Fruit fly (Drosophila melanogaster) whole organism, embryonic: ENCODE results near the gene CG4615.

Experiments
- Abd-B ChIP-seq: fragments of 200-800 bp; sonication (Bioruptor generic); optimal IDR thresholded peaks from 2 replicates; lab custom pipeline; 2018; ENCODE audit warnings: missing biosample characterization, mild to moderate bottlenecking, missing genetic modification characterization, moderate library complexity
- Ada2b ChIP-seq: fragments of 200-800 bp; sonication (Bioruptor generic); IDR thresholded peaks from 2 replicates; pipeline ENCODE4 v1.3.6; 2022; ENCODE audit warnings: missing biosample characterization, missing genetic modification characterization
- CG10366 ChIP-seq: fragments of 200-800 bp; sonication (Bioruptor generic); IDR thresholded peaks from 2 replicates; pipeline ENCODE4 v1.3.6; 2022; ENCODE audit warnings: missing biosample characterization, missing genetic modification characterization
- CG10462 ChIP-seq: fragments of 200-800 bp; sonication (Bioruptor generic); optimal IDR thresholded peaks from 2 replicates; lab custom pipeline; 2016; ENCODE audit warnings: missing biosample characterization, missing genetic modification characterization
- CG10654 ChIP-seq: fragments of 200-800 bp; sonication (Bioruptor generic); optimal IDR thresholded peaks from 2 replicates; lab custom pipeline; 2016; ENCODE audit warnings: missing biosample characterization, missing genetic modification characterization
- CG11093 ChIP-seq: fragments of 200-800 bp; sonication (Bioruptor generic); IDR thresholded peaks from 3 replicates; pipeline ENCODE4 v1.3.6; 2022; ENCODE audit warnings: missing biosample characterization, missing genetic modification characterization
- CG11247 ChIP-seq: fragments of 200-800 bp; sonication (Bioruptor generic); IDR thresholded peaks from 2 replicates; pipeline ENCODE4 v1.3.6; 2022; ENCODE audit warnings: missing biosample characterization, missing genetic modification characterization
- CG11696 ChIP-seq: fragments of 200-800 bp; sonication (Bioruptor generic); IDR thresholded peaks from 2 replicates; pipeline ENCODE4 v1.3.6; 2022; ENCODE audit warnings: missing biosample characterization, missing genetic modification characterization
- CG14667 ChIP-seq: fragments of 200-800 bp; sonication (Bioruptor generic); IDR thresholded peaks from 2 replicates; pipeline ENCODE4 v1.3.6; 2022; ENCODE audit warnings: missing biosample characterization, missing genetic modification characterization
- CG16779 ChIP-seq: fragments of 200-800 bp; sonication (Bioruptor generic); IDR thresholded peaks from 2 replicates; pipeline ENCODE4 v1.3.6; 2022; ENCODE audit warnings: missing biosample characterization, missing genetic modification characterization
- CG17912 ChIP-seq: fragments of 200-800 bp; sonication (Bioruptor generic); optimal IDR thresholded peaks from 2 replicates; lab custom pipeline; 2018; ENCODE audit warnings: missing biosample characterization, mild to moderate bottlenecking, missing genetic modification characterization
- CG1792 ChIP-seq: fragments of 200-800 bp; sonication (Bioruptor generic); optimal IDR thresholded peaks from 2 replicates; lab custom pipeline; 2016; ENCODE audit warnings: missing biosample characterization, missing genetic modification characterization
- CG31224 ChIP-seq: fragments of 200-800 bp; sonication (Bioruptor generic); IDR thresholded peaks from 2 replicates; pipeline ENCODE4 v1.3.6; 2022; ENCODE audit warnings: missing biosample characterization, missing genetic modification characterization
- CG3163 ChIP-seq: fragments of 200-800 bp; sonication (Bioruptor generic); optimal IDR thresholded peaks from 3 replicates; lab custom pipeline; 2016; ENCODE audit warnings: missing biosample characterization, missing genetic modification characterization
- CG32532 ChIP-seq: fragments of 200-800 bp; sonication (Bioruptor generic); IDR thresholded peaks from 2 replicates; pipeline ENCODE4 v1.3.6; 2022; ENCODE audit warnings: missing biosample characterization, missing genetic modification characterization
- CG33557 ChIP-seq: fragments of 200-800 bp; sonication (Bioruptor generic); optimal IDR thresholded peaks from 2 replicates; lab custom pipeline; 2019; ENCODE audit warnings: missing biosample characterization, mild to moderate bottlenecking, missing genetic modification characterization, moderate library complexity
- CG42726 ChIP-seq: fragments of 200-800 bp; sonication (Bioruptor generic); IDR thresholded peaks from 2 replicates; pipeline ENCODE4 v1.3.6; 2022; ENCODE audit warnings: missing biosample characterization, missing genetic modification characterization; ENCODE audit not compliant: partially characterized antibody
- CG4404 ChIP-seq: fragments of 200-800 bp; sonication (Bioruptor generic); IDR thresholded peaks from 2 replicates; pipeline ENCODE4 v1.3.6; 2022; ENCODE audit warnings: missing biosample characterization, missing genetic modification characterization
- CG5245 ChIP-seq: fragments of 200-800 bp; sonication (Bioruptor generic); optimal IDR thresholded peaks from 3 replicates; lab custom pipeline; 2016; ENCODE audit warnings: missing biosample characterization, missing genetic modification characterization
- CG6254 ChIP-seq: fragments of 200-800 bp; sonication (Bioruptor generic); optimal IDR thresholded peaks from 3 replicates; lab custom pipeline; 2017; ENCODE audit warnings: mild to moderate bottlenecking, missing biosample characterization, missing genetic modification reagents, missing genetic modification characterization
- D19A ChIP-seq: fragments of 200-800 bp; optimal IDR thresholded peaks from 3 replicates; lab custom pipeline; 2019; ENCODE audit warnings: missing biosample characterization, mild to moderate bottlenecking, missing genetic modification characterization, moderate library complexity
- Dad ChIP-seq: fragments of 200-800 bp; sonication (Bioruptor generic); optimal IDR thresholded peaks from 3 replicates; lab custom pipeline; 2016; ENCODE audit warnings: missing biosample characterization, missing genetic modification characterization
- Dbx ChIP-seq: fragments of 200-800 bp; sonication (Bioruptor generic); IDR thresholded peaks from 3 replicates; pipeline ENCODE4 v1.3.6; 2022; ENCODE audit warnings: missing biosample characterization, missing genetic modification characterization
- Dll ChIP-seq: fragments of 200-800 bp; sonication (Bioruptor generic); IDR thresholded peaks from 4 replicates; pipeline ENCODE4 v1.3.6; 2022; ENCODE audit warnings: missing biosample characterization, missing genetic modification characterization; ENCODE audit not compliant: partially characterized antibody
- Elba2 ChIP-seq: fragments of 200-800 bp; sonication (Bioruptor generic); optimal IDR thresholded peaks from 3 replicates; lab custom pipeline; 2016; ENCODE audit warnings: missing biosample characterization, missing genetic modification characterization
- GATAe ChIP-seq: fragments of 200-800 bp; sonication (Bioruptor generic); conservative IDR thresholded peaks from 2 replicates; pipeline ENCODE4 v1.3.6; 2022; ENCODE audit warnings: missing biosample characterization, missing genetic modification characterization
- HLH3B ChIP-seq: fragments of 200-800 bp; sonication (Bioruptor generic); IDR thresholded peaks from 2 replicates; pipeline ENCODE4 v1.3.6; 2022; ENCODE audit warnings: missing biosample characterization, missing genetic modification characterization
- Hr39 ChIP-seq: fragments of >200 bp; optimal IDR thresholded peaks from 2 replicates; lab custom pipeline; 2017
- Mad ChIP-seq: fragments of 200-800 bp; sonication (Bioruptor generic); optimal IDR thresholded peaks from 2 replicates; lab custom pipeline; 2016; ENCODE audit warnings: missing biosample characterization, missing genetic modification characterization
- Oaz ChIP-seq: fragments of 200-800 bp; sonication (Bioruptor generic); IDR thresholded peaks from 2 replicates; pipeline ENCODE4 v1.3.6; 2022; ENCODE audit warnings: missing biosample characterization, missing genetic modification characterization
- PHDP ChIP-seq: fragments of 200-800 bp; sonication (Bioruptor generic); optimal IDR thresholded peaks from 3 replicates; lab custom pipeline; 2018; ENCODE audit warnings: missing biosample characterization, mild to moderate bottlenecking, missing genetic modification characterization, moderate library complexity
- Sry-β ChIP-seq: fragments of 200-800 bp; sonication (Bioruptor generic); optimal IDR thresholded peaks from 2 replicates; lab custom pipeline; 2018; ENCODE audit warnings: missing biosample characterization, mild to moderate bottlenecking, missing genetic modification characterization, moderate library complexity
- Ssrp ChIP-seq: fragments of 200-800 bp; sonication (Bioruptor generic); optimal IDR thresholded peaks from 2 replicates; lab custom pipeline; 2018; ENCODE audit warnings: missing biosample characterization, mild to moderate bottlenecking, missing genetic modification characterization, moderate library complexity
- amos ChIP-seq: fragments of 200-800 bp; sonication (Bioruptor generic); IDR thresholded peaks from 2 replicates; pipeline ENCODE4 v1.3.6; 2022; ENCODE audit warnings: missing biosample characterization, missing genetic modification characterization; ENCODE audit not compliant: partially characterized antibody
- az2 ChIP-seq: fragments of 200-800 bp; sonication (Bioruptor generic); optimal IDR thresholded peaks from 3 replicates; lab custom pipeline; 2016; ENCODE audit warnings: missing biosample characterization, missing genetic modification characterization
- bab2 ChIP-seq: fragments of 200-800 bp; sonication (Bioruptor generic); optimal IDR thresholded peaks from 2 replicates; lab custom pipeline; 2016; ENCODE audit warnings: missing biosample characterization, missing genetic modification characterization
- gce ChIP-seq: fragments of 200-800 bp; sonication (Bioruptor generic); IDR thresholded peaks from 3 replicates; pipeline ENCODE4 v1.3.6; 2022; ENCODE audit warnings: missing biosample characterization, missing genetic modification characterization
- h ChIP-seq: fragments of >200 bp; optimal IDR thresholded peaks from 2 replicates; lab custom pipeline; 2017
- jigr1 ChIP-seq: fragments of 200-800 bp; sonication (Bioruptor generic); IDR thresholded peaks from 3 replicates; pipeline ENCODE4 v1.3.6; 2022; ENCODE audit warnings: missing biosample characterization, missing genetic modification characterization
- jing ChIP-seq: fragments of 200-800 bp; sonication (Bioruptor generic); optimal IDR thresholded peaks from 2 replicates; lab custom pipeline; 2018; ENCODE audit warnings: missing biosample characterization, mild to moderate bottlenecking, missing genetic modification characterization
- jumu ChIP-seq: fragments of 200-800 bp; sonication (Bioruptor generic); optimal IDR thresholded peaks from 3 replicates; lab custom pipeline; 2016; ENCODE audit warnings: missing biosample characterization, missing genetic modification characterization
- lbe ChIP-seq: fragments of 200-800 bp; sonication (Bioruptor generic); optimal IDR thresholded peaks from 2 replicates; lab custom pipeline; 2016; ENCODE audit warnings: missing biosample characterization, mild to moderate bottlenecking, missing genetic modification characterization
- lmd ChIP-seq: fragments of 200-800 bp; sonication (Bioruptor generic); IDR thresholded peaks from 2 replicates; pipeline ENCODE4 v1.3.6; 2022; ENCODE audit warnings: missing biosample characterization, missing genetic modification characterization
- nau ChIP-seq: fragments of 200-800 bp; sonication (Bioruptor generic); optimal IDR thresholded peaks from 3 replicates; lab custom pipeline; 2017; ENCODE audit warnings: missing biosample characterization, mild to moderate bottlenecking, missing genetic modification characterization, missing genetic modification reagents
- nmo ChIP-seq: fragments of 200-800 bp; sonication (Bioruptor generic); optimal IDR thresholded peaks from 2 replicates; lab custom pipeline; 2018; ENCODE audit warnings: missing biosample characterization, mild to moderate bottlenecking, missing genetic modification characterization, moderate library complexity
- otp ChIP-seq: fragments of 200-800 bp; sonication (Bioruptor generic); IDR thresholded peaks from 3 replicates; pipeline ENCODE4, ENCODE4 v1.3.6; 2022; ENCODE audit warnings: missing biosample characterization, missing genetic modification characterization
- sd ChIP-seq: fragments of 200-800 bp; sonication (Bioruptor generic); optimal IDR thresholded peaks from 3 replicates; lab custom pipeline; 2018; ENCODE audit warnings: missing biosample characterization, mild to moderate bottlenecking, missing genetic modification characterization, moderate library complexity
- ssp ChIP-seq: fragments of 200-800 bp; sonication (Bioruptor generic); IDR thresholded peaks from 2 replicates; pipeline ENCODE4 v1.3.6; 2022; ENCODE audit warnings: missing biosample characterization, missing genetic modification characterization
- toy ChIP-seq: fragments of 200-800 bp; sonication (Bioruptor generic); IDR thresholded peaks from 2 replicates; pipeline ENCODE4 v1.3.6; 2022; ENCODE audit warnings: missing biosample characterization, missing genetic modification characterization
- trem ChIP-seq: fragments of 200-800 bp; optimal IDR thresholded peaks from 3 replicates; lab custom pipeline; 2019; ENCODE audit warnings: missing biosample characterization, mild to moderate bottlenecking, missing genetic modification characterization, moderate library complexity
- ttk ChIP-seq: fragments of 200-800 bp; sonication (Bioruptor generic); IDR thresholded peaks from 2 replicates; pipeline ENCODE4 v2.1.2; 2022; ENCODE audit warnings: missing biosample characterization, missing genetic modification characterization
- zf30C ChIP-seq: fragments of 200-800 bp; sonication (Bioruptor generic); optimal IDR thresholded peaks from 3 replicates; lab custom pipeline; 2018; ENCODE audit warnings: missing biosample characterization, mild to moderate bottlenecking, missing genetic modification characterization
- zfh2 ChIP-seq: fragments of 200-800 bp; sonication (Bioruptor generic); optimal IDR thresholded peaks from 2 replicates; lab custom pipeline; 2016; ENCODE audit warnings: missing biosample characterization, missing genetic modification characterization

CG4615 gene

DNA sequence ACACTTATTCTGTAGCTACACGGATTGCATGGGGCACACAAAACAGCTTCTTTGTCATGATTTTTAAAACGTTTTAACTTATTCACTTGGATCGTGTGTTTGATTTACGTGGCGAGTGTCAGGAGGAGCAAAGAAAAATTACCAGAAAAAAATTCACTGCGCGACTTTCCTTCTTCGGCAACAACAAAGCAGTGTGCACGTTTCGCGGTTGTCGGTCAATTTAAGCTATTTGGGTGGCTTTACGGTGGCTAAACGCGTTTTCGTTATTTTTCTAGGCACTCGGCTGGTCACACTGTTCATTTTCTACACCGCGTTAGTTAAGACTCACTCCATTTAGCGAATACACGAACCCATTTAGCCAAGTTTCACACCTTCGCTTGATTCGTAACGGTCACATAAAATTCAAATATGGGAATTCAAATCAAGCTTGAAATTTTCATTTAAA, 4.2 kb downstream of the CG4615 start, which contains the start of gene Sxl (continued):
- TF ChIP-seq Oaz (GFP tag; lab: Robert Waterston, UW) (no peak), h (lab: Kevin White, UChicago) (no peak), jigr1 (GFP tag; lab: Robert Waterston, UW) (no peak), HLH3B (GFP tag; lab: Robert Waterston, UW) (no peak), zfh2 (no peak), D19A (no peak), Mad (GFP tag; lab: Kevin White, UChicago) (peak; percentile 8), CG11093 (GFP tag; lab: Robert Waterston, UW) (no peak), CG42726 (peak; percentile 73), nau (GFP tag; lab: Kevin White, UChicago) (no peak), lbe (no peak), CG33557 (GFP tag; lab: Kevin White, UChicago) (no peak), CG16779 (GFP tag; lab: Robert Waterston, UW) (no peak), ssp (GFP tag; lab: Robert Waterston, UW) (no peak), CG1792 (GFP tag; lab: Kevin White, UChicago) (no peak), lmd (no peak), CG10366 (no peak), jumu (GFP tag; lab: Kevin White, UChicago) (peak; percentile 20), Elba2 (GFP tag; lab: Kevin White, UChicago) (no peak), GATAe (no peak), Ssrp (tag; lab: Kevin White, UChicago) (no peak), Sry-β (no peak), CG5245 (GFP tag; lab: Kevin White, UChicago) (no peak), CG11696 (GFP tag; lab: Robert Waterston, UW) (no peak), Dbx (GFP tag; lab: Robert Waterston, UW) (0 out of 3 replicates have a peak, but pooled peaks have one; percentile 7), bab2 (GFP tag; lab: Kevin White, UChicago) (no peak), trem (peak; percentile 82), Ada2b (GFP tag; lab: Robert Waterston, UW) (no peak), CG10462 (GFP tag; lab: Kevin White, UChicago) (no peak), CG32532 (GFP tag; lab: Robert Waterston, UW) (peak; percentile 44; the same call in 1 of the 2 replicates), zf30C (GFP tag; lab: Kevin White, UChicago) (no peak), CG6254 (GFP tag; lab: Kevin White, UChicago) (no peak), ttk (GFP tag; lab: Robert Waterston, UW) (no peak), toy (GFP tag; lab: Robert Waterston, UW) (no peak), Abd-B (GFP tag; lab: Kevin White, UChicago) (peak; percentile 55), CG4404 (GFP tag; lab: Robert Waterston, UW) (no peak), CG31224 (GFP tag; lab: Robert Waterston, UW) (no peak), PHDP (tag; lab: Kevin White, UChicago) (peak; percentile 11), CG14667 (GFP tag; lab: Robert Waterston, UW) (no peak), jing (GFP tag; lab: Kevin White, UChicago) (no peak), az2 (no peak), CG3163 (GFP tag; lab: Kevin White, UChicago) (peak; percentile 21), Hr39 (no peak), amos (GFP tag; lab: Robert Waterston, UW) (peak; percentile 48; the same call in 1 of the 2 replicates), CG11247 (GFP tag; lab: Robert Waterston, UW) (no peak), sd (tag; lab: Kevin White, UChicago) (peak; percentile 47), gce (GFP tag; lab: Robert Waterston, UW) (no peak), CG17912 (GFP tag; lab: Kevin White, UChicago) (peak; percentile 37), Dll (GFP tag; lab: Robert Waterston, UW) (no peak), Dad (GFP tag; lab: Kevin White, UChicago) (peak; percentile 6), CG10654 (GFP tag; lab: Kevin White, UChicago) (no peak), nmo (peak; percentile 43), otp (GFP tag; lab: Robert Waterston, UW) (no peak)
